Fruit fly (Drosophila melanogaster): Measurements from ENCODE around the gene InR.
A peak's percentile ranks its signal among the peaks of the same experiment; 100 is the strongest.

- TF ChIP-seq CG15336 (GFP tag; IDR thresholded peaks at IDR 0.05): no peak
- peak; percentile 71 for TF ChIP-seq CG6854 (GFP tag; optimal IDR thresholded peaks at IDR 0.05)
- TF ChIP-seq Lpt (GFP tag; optimal IDR thresholded peaks at IDR 0.05): peak; percentile 50
- peak; percentile 1 for TF ChIP-seq CG6276 (GFP tag; optimal IDR thresholded peaks at IDR 0.05)
- TF ChIP-seq OdsH (GFP tag; optimal IDR thresholded peaks at IDR 0.05): peak; percentile 65
- peak in 1 of 2 experiments; percentile 65 for TF ChIP-seq salr (GFP tag; optimal IDR thresholded peaks at IDR 0.05)
- no peak for TF ChIP-seq Gug (GFP tag; IDR thresholded peaks at IDR 0.05)
Measured at dm6 chr3R:21632930-21633780, 14.0 kb upstream of the InR start.

All from whole organism, prepupa.